Worm (Caenorhabditis elegans): ENCODE results near the gene M151.3.

DNA sequence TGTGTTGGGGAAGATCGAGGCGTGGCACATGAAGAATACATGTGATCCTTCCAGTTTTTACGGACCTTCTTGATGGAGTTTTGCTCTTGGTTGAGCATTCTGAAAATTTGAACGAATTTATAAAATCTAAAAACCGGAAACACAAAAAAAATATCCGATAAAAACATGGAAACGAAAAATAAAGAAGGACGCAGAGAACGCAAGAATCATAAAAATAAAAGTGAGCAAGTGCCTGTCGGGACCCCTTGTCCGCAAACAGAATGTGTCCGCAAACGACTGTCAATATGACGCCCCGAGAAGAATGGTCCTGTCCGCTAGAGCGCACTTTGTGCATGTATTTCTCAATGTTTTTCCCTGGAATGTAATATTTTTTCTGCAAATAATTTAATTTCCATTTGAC, 17.2 kb upstream of the M151.3 start, which contains the start of gene Y49F6A.5:
- TF ChIP-seq ztf-11 (tag; optimal IDR thresholded peaks at IDR 0.05) (no peak), ceh-88 (GFP tag; IDR thresholded peaks at IDR 0.05) (no peak), mdl-1 (tag; optimal IDR thresholded peaks at IDR 0.05) (no peak), aha-1 (tag; optimal IDR thresholded peaks at IDR 0.05) (no peak), hlh-17 (GFP tag; optimal IDR thresholded peaks at IDR 0.05; ENCODE audit: borderline replicate concordance) (no peak), nhr-77 (tag; optimal IDR thresholded peaks at IDR 0.05) (no peak), sptf-1 (tag; optimal IDR thresholded peaks at IDR 0.05) (no peak), egl-27 (tag; optimal IDR thresholded peaks at IDR 0.05) (no peak)

Measured in whole organism, L1 larva.